Worm (Caenorhabditis elegans) whole organism, L1 larva: ENCODE results near the gene K02E11.6.
"Not testable (repeated sequence)": the region's sequence is repeated elsewhere in the genome, so short reads cannot be mapped to it uniquely, and the experiment has no call there.

Experiments
- C16A3.4 ChIP-seq: fragments of 150-350 bp; optimal IDR thresholded peaks from 2 replicates; lab custom pipeline; 2014; ENCODE audit warnings: missing biosample characterization, missing genetic modification characterization
- F16B12.6 ChIP-seq: fragments of 150-350 bp; optimal IDR thresholded peaks from 2 replicates; lab custom pipeline; 2014; ENCODE audit warnings: missing biosample characterization, missing genetic modification characterization
- aha-1 ChIP-seq: fragments of 150-350 bp; optimal IDR thresholded peaks from 2 replicates; lab custom pipeline; 2014; ENCODE audit warnings: missing biosample characterization, missing genetic modification characterization
- aly-2 ChIP-seq: fragments of 150-350 bp; optimal IDR thresholded peaks from 2 replicates; lab custom pipeline; 2014; ENCODE audit warnings: missing biosample characterization, missing genetic modification characterization
- ama-1 ChIP-seq: fragments of 150-350 bp; optimal IDR thresholded peaks from 2 replicates; lab custom pipeline; 2014
- blmp-1 ChIP-seq: fragments of 150-350 bp; optimal IDR thresholded peaks from 2 replicates; lab custom pipeline; 2014; ENCODE audit warnings: missing biosample characterization, missing genetic modification characterization
- ceh-82 ChIP-seq, 3 experiments: fragments of 150-350 bp in 1 of 3; sonication (generic microtip) in 2 of 3; optimal IDR thresholded peaks; 2 replicates each; lab custom pipeline; 2014 to 2017; ENCODE audit warnings: missing biosample characterization in 3 of 3, missing genetic modification characterization in 3 of 3
- ces-1 ChIP-seq: fragments of 150-350 bp; optimal IDR thresholded peaks from 2 replicates; lab custom pipeline; 2014; ENCODE audit warnings: missing biosample characterization, missing genetic modification reagents, missing genetic modification characterization
- dpl-1 ChIP-seq, 3 experiments: fragments of 150-350 bp in 2 of 3; sonication (generic microtip) in 1 of 3; optimal IDR thresholded peaks; 2 replicates each; lab custom pipeline; 2014 to 2017; ENCODE audit warnings: missing biosample characterization in 3 of 3, missing genetic modification characterization in 3 of 3, missing genetic modification reagents in 3 of 3
- dsc-1 ChIP-seq: sonication (generic microtip); optimal IDR thresholded peaks from 2 replicates; lab custom pipeline; 2016; ENCODE audit warnings: mild to moderate bottlenecking, missing genetic modification characterization, missing compliant biosample characterization
- efl-3 ChIP-seq: fragments of 200-800 bp; sonication (Bioruptor generic); optimal IDR thresholded peaks from 2 replicates; lab custom pipeline; 2018; ENCODE audit warnings: mild to moderate bottlenecking, missing genetic modification characterization, missing compliant biosample characterization
- egl-27 ChIP-seq, 2 experiments: fragments of 150-350 bp in 1 of 2; sonication (generic microtip); optimal IDR thresholded peaks; 3 replicates each; lab custom pipeline; 2017 to 2018; ENCODE audit warnings: missing biosample characterization in 2 of 2, missing genetic modification characterization in 2 of 2, missing genetic modification reagents in 2 of 2
- elt-2 ChIP-seq: sonication (generic microtip); optimal IDR thresholded peaks from 2 replicates; lab custom pipeline; 2016; ENCODE audit warnings: missing genetic modification characterization, mild to moderate bottlenecking, inconsistent platforms, missing compliant biosample characterization, missing genetic modification reagents
- elt-3 ChIP-seq, 6 experiments: fragments of 150-350 bp in 1 of 6; sonication (generic microtip); optimal IDR thresholded peaks; 2 replicates each; lab custom pipeline; 2017 to 2018; ENCODE audit warnings: missing biosample characterization in 6 of 6, missing genetic modification characterization in 6 of 6, inconsistent platforms in 1 of 6
- ets-5 ChIP-seq: fragments of 200-800 bp; sonication (Bioruptor generic); IDR thresholded peaks from 2 replicates; pipeline ENCODE4 v1.3.6; 2022; ENCODE audit warnings: missing genetic modification characterization, missing compliant biosample characterization
- grh-1 ChIP-seq: fragments of 200-800 bp; sonication (Bioruptor generic); IDR thresholded peaks from 2 replicates; pipeline ENCODE4 v1.3.6; 2022; ENCODE audit warnings: missing genetic modification reagents, missing genetic modification characterization, missing compliant biosample characterization
- hlh-4 ChIP-seq: sonication (generic microtip); optimal IDR thresholded peaks from 2 replicates; lab custom pipeline; 2016; ENCODE audit warnings: mild to moderate bottlenecking, missing genetic modification characterization, missing compliant biosample characterization
- hpl-2 ChIP-seq: fragments of 150-350 bp; optimal IDR thresholded peaks from 2 replicates; lab custom pipeline; 2014; ENCODE audit warnings: missing biosample characterization, missing genetic modification reagents, missing genetic modification characterization
- irx-1 ChIP-seq: sonication (generic microtip); optimal IDR thresholded peaks from 2 replicates; lab custom pipeline; 2016; ENCODE audit warnings: missing genetic modification characterization, missing compliant biosample characterization
- jun-1 ChIP-seq: fragments of 150-350 bp; optimal IDR thresholded peaks from 2 replicates; lab custom pipeline; 2014; ENCODE audit warnings: missing biosample characterization, missing genetic modification reagents, missing genetic modification characterization
- lin-13 ChIP-seq: fragments of 150-350 bp; optimal IDR thresholded peaks from 2 replicates; lab custom pipeline; 2014; ENCODE audit warnings: missing biosample characterization, missing genetic modification reagents, missing genetic modification characterization
- lin-14 ChIP-seq: fragments of 200-800 bp; sonication (Bioruptor generic); optimal IDR thresholded peaks from 2 replicates; lab custom pipeline; 2018; ENCODE audit warnings: mild to moderate bottlenecking, missing genetic modification characterization, moderate library complexity, missing compliant biosample characterization
- lsy-2 ChIP-seq, 2 experiments: fragments of 150-350 bp; optimal IDR thresholded peaks; 2 replicates each; lab custom pipeline; 2014; ENCODE audit warnings: missing biosample characterization in 2 of 2, missing genetic modification characterization in 2 of 2
- mab-9 ChIP-seq: fragments of 200-800 bp; sonication (Bioruptor generic); IDR thresholded peaks from 2 replicates; pipeline ENCODE4 v1.3.6; 2022; ENCODE audit warnings: missing genetic modification reagents, missing genetic modification characterization, missing compliant biosample characterization
- mef-2 ChIP-seq: fragments of 150-350 bp; optimal IDR thresholded peaks from 2 replicates; lab custom pipeline; 2014; ENCODE audit warnings: missing biosample characterization, missing genetic modification characterization
- mep-1 ChIP-seq: fragments of 150-350 bp; optimal IDR thresholded peaks from 2 replicates; lab custom pipeline; 2014; ENCODE audit warnings: missing biosample characterization, missing genetic modification characterization
- nhr-11 ChIP-seq: fragments of 150-350 bp; optimal IDR thresholded peaks from 2 replicates; lab custom pipeline; 2014; ENCODE audit warnings: missing biosample characterization, missing genetic modification characterization
- nhr-19 ChIP-seq: fragments of 200-800 bp; sonication (Bioruptor generic); conservative IDR thresholded peaks from 2 replicates; pipeline ENCODE4 v1.3.6; 2022; ENCODE audit warnings: missing genetic modification characterization, missing compliant biosample characterization
- nhr-47 ChIP-seq: sonication (generic microtip); optimal IDR thresholded peaks from 2 replicates; lab custom pipeline; 2016; ENCODE audit warnings: mild to moderate bottlenecking, missing genetic modification characterization, moderate library complexity, missing compliant biosample characterization
- nhr-71 ChIP-seq: sonication (generic microtip); optimal IDR thresholded peaks from 2 replicates; lab custom pipeline; 2016; ENCODE audit warnings: mild to moderate bottlenecking, missing genetic modification characterization, moderate library complexity, missing compliant biosample characterization
- nhr-84 ChIP-seq: sonication (generic microtip); optimal IDR thresholded peaks from 2 replicates; lab custom pipeline; 2017; ENCODE audit warnings: missing biosample characterization, missing genetic modification characterization
- nhr-90 ChIP-seq: sonication (generic microtip); optimal IDR thresholded peaks from 2 replicates; lab custom pipeline; 2016; ENCODE audit warnings: mild to moderate bottlenecking, missing genetic modification characterization, missing compliant biosample characterization; ENCODE audit not compliant: poor library complexity
- pag-3 ChIP-seq: sonication (generic microtip); optimal IDR thresholded peaks from 2 replicates; lab custom pipeline; 2017; ENCODE audit warnings: missing genetic modification characterization, mild to moderate bottlenecking, missing compliant biosample characterization, antibody characterized with exemption, borderline replicate concordance; ENCODE audit not compliant: insufficient read depth
- rnt-1 ChIP-seq: sonication (generic microtip); optimal IDR thresholded peaks from 2 replicates; lab custom pipeline; 2016; ENCODE audit warnings: mild to moderate bottlenecking, missing genetic modification characterization, moderate library complexity, missing compliant biosample characterization
- snpc-4 ChIP-seq: fragments of 150-350 bp; optimal IDR thresholded peaks from 2 replicates; lab custom pipeline; 2014; ENCODE audit warnings: missing biosample characterization, missing genetic modification characterization
- snu-23 ChIP-seq: sonication (generic microtip); optimal IDR thresholded peaks from 2 replicates; lab custom pipeline; 2016; ENCODE audit warnings: missing genetic modification characterization, missing compliant biosample characterization
- sptf-1 ChIP-seq: fragments of 150-350 bp; optimal IDR thresholded peaks from 2 replicates; lab custom pipeline; 2014; ENCODE audit warnings: missing biosample characterization, missing genetic modification characterization
- sup-37 ChIP-seq: fragments of 200-800 bp; sonication (Bioruptor generic); optimal IDR thresholded peaks from 2 replicates; lab custom pipeline; 2018; ENCODE audit warnings: mild to moderate bottlenecking, missing genetic modification characterization, missing compliant biosample characterization
- swsn-7 ChIP-seq: sonication (generic microtip); optimal IDR thresholded peaks from 2 replicates; lab custom pipeline; 2016; ENCODE audit warnings: missing genetic modification characterization, missing compliant biosample characterization
- tlp-1 ChIP-seq: fragments of 150-350 bp; optimal IDR thresholded peaks from 2 replicates; lab custom pipeline; 2014; ENCODE audit warnings: missing biosample characterization, missing genetic modification characterization
- ztf-4 ChIP-seq: fragments of 150-350 bp; optimal IDR thresholded peaks from 2 replicates; lab custom pipeline; 2014; ENCODE audit warnings: missing biosample characterization, missing genetic modification characterization

Gene K02E11.6

DNA sequence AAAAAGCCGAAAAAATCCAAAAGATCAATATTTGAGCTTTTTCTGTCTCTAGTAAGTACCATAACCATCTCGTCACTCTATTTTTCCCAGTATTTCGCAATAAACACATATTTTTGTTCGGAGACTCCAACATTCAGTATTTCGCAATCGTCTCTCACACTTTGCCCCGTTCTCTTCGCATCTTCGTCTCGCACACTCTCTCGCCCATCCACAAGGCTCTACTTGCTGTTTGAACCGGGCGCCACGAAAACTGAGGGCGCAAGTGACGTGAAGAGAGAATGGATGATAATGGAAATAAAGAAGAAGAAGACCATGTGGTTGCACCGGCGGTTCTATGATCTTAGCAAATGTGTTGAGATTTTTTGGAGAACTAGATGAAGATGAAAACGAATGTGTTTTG lies 48.5 kb upstream of the K02E11.6 start (continued):
- peak; percentile 93 for TF ChIP-seq nhr-11 (tag; lab: Kevin White, UChicago)
- TF ChIP-seq nhr-71: peak; percentile 99
- peak; percentile 85 for TF ChIP-seq jun-1 (tag; lab: Kevin White, UChicago)
- peak; percentile 91 for TF ChIP-seq C16A3.4 (tag; lab: Kevin White, UChicago)
- TF ChIP-seq lin-13 (GFP tag; lab: Kevin White, UChicago): peak; percentile 87
- peak; percentile 40 for TF ChIP-seq ama-1
- TF ChIP-seq tlp-1: no peak
- peak; percentile 87 for TF ChIP-seq snpc-4 (tag; lab: Kevin White, UChicago)
- peak; percentile 69 for TF ChIP-seq elt-2 (tag; lab: Kevin White, UChicago)
- peak; percentile 90 for TF ChIP-seq nhr-90 (tag; lab: Kevin White, UChicago)
- TF ChIP-seq ztf-4: peak; percentile 90
- peak; percentile 91 for TF ChIP-seq mef-2 (tag; lab: Kevin White, UChicago)
- peak; percentile 84 to 93 (median 90) for TF ChIP-seq ceh-82 (tag; optimal IDR thresholded peaks at IDR 0.05; lab: Kevin White, UChicago)
- peak; percentile 79 for TF ChIP-seq blmp-1
- peak; percentile 59; the same call in 1 of the 2 replicates for TF ChIP-seq mab-9 (GFP tag; lab: Robert Waterston, UW)
- TF ChIP-seq dsc-1 (tag; lab: Kevin White, UChicago): peak; percentile 81
- peak; percentile 87 to 91 for TF ChIP-seq lsy-2 (tag; optimal IDR thresholded peaks at IDR 0.05; lab: Kevin White, UChicago)
- TF ChIP-seq rnt-1 (tag; lab: Kevin White, UChicago): peak; percentile 88
- peak; percentile 99 for TF ChIP-seq lin-14 (GFP tag; lab: Kevin White, UChicago)
- peak; percentile 71 for TF ChIP-seq aly-2 (tag; lab: Kevin White, UChicago)
- TF ChIP-seq nhr-84 (tag; lab: Kevin White, UChicago): no peak
- peak; percentile 58 for TF ChIP-seq sup-37 (GFP tag; lab: Kevin White, UChicago)
- peak; percentile 82 to 92 for TF ChIP-seq egl-27 (tag; optimal IDR thresholded peaks at IDR 0.05; lab: Kevin White, UChicago)
- TF ChIP-seq hpl-2 (GFP tag; lab: Kevin White, UChicago): peak; percentile 85
- peak; percentile 91 for TF ChIP-seq nhr-47
- peak; percentile 96 for TF ChIP-seq mep-1 (tag; lab: Kevin White, UChicago)
- no peak for TF ChIP-seq pag-3 (tag; lab: Kevin White, UChicago)
- peak; percentile 97 for TF ChIP-seq snu-23 (GFP tag; lab: Kevin White, UChicago)
- peak; percentile 85 for TF ChIP-seq irx-1
- TF ChIP-seq elt-3 (tag; optimal IDR thresholded peaks at IDR 0.05; lab: Kevin White, UChicago): peak in 3 of 6 experiments; percentile 56 to 92 (median 67)
- no peak for TF ChIP-seq ces-1 (GFP tag; lab: Kevin White, UChicago)
- TF ChIP-seq aha-1: peak; percentile 66
- TF ChIP-seq F16B12.6 (tag; lab: Kevin White, UChicago): peak; percentile 21
- TF ChIP-seq ets-5 (GFP tag; lab: Robert Waterston, UW): no peak
- no peak for TF ChIP-seq sptf-1 (tag; lab: Kevin White, UChicago)
- TF ChIP-seq swsn-7 (tag; lab: Kevin White, UChicago): peak; percentile 91
- TF ChIP-seq dpl-1 (GFP tag; optimal IDR thresholded peaks at IDR 0.05; lab: Kevin White, UChicago): peak; percentile 54 to 66 (median 62)
- TF ChIP-seq hlh-4 (tag; lab: Kevin White, UChicago): no peak
- TF ChIP-seq, all 84 proteins: peak for 62

ce11 chrV:14203809-14204208 lies 44.8 kb upstream of the K02E11.6 start:
- TF ChIP-seq grh-1 (peak; percentile 59), nhr-19 (GFP tag; lab: Robert Waterston, UW) (peak; percentile 68)

- not testable (repeated sequence) for TF ChIP-seq C16A3.4 (tag; lab: Kevin White, UChicago); efl-3 (GFP tag; lab: Kevin White, UChicago); ces-1 (GFP tag; lab: Kevin White, UChicago)
These were observed 43.4 kb upstream of the K02E11.6 start, which contains the start of gene T16A9.3 for ce11 chrV:14205214-14205613. T16A9.3 (plus strand) TSS chrV:14205514.
